Worm (Caenorhabditis elegans) whole organism, mixed stage, embryonic: Measurements from ENCODE around the gene F35H10.3.

ENCODE experiments used
- elt-3 ChIP-seq: fragments of 150-350 bp; optimal IDR thresholded peaks from 2 replicates; lab custom pipeline; 2014; ENCODE audit warnings: missing biosample characterization, missing genetic modification characterization
- nhr-237 ChIP-seq: fragments of 150-350 bp; optimal IDR thresholded peaks from 2 replicates; lab custom pipeline; 2014; ENCODE audit warnings: missing biosample characterization, missing genetic modification characterization
- nhr-28 ChIP-seq: fragments of 150-350 bp; optimal IDR thresholded peaks from 2 replicates; lab custom pipeline; 2014; ENCODE audit warnings: missing biosample characterization, missing genetic modification characterization
- nhr-76 ChIP-seq: sonication (generic microtip); optimal IDR thresholded peaks from 2 replicates; lab custom pipeline; 2017; ENCODE audit warnings: missing biosample characterization, missing genetic modification characterization
- pha-4 ChIP-seq: fragments of 150-350 bp; optimal IDR thresholded peaks from 2 replicates; lab custom pipeline; 2018; ENCODE audit warnings: missing biosample characterization, missing genetic modification reagents, missing genetic modification characterization
- tbx-8 ChIP-seq: fragments of 200-800 bp; sonication (Bioruptor generic); optimal IDR thresholded peaks from 2 replicates; lab custom pipeline; 2018; ENCODE audit warnings: mild to moderate bottlenecking, missing genetic modification characterization, moderate library complexity, missing compliant biosample characterization
- unc-39 ChIP-seq: fragments of 150-350 bp; optimal IDR thresholded peaks from 2 replicates; lab custom pipeline; 2014; ENCODE audit warnings: missing biosample characterization, missing genetic modification characterization
- unc-62 ChIP-seq: fragments of 150-350 bp; optimal IDR thresholded peaks from 2 replicates; lab custom pipeline; 2014; ENCODE audit warnings: missing biosample characterization, missing genetic modification reagents, missing genetic modification characterization
- ztf-11 ChIP-seq: fragments of 150-350 bp; optimal IDR thresholded peaks from 2 replicates; lab custom pipeline; 2014; ENCODE audit warnings: missing biosample characterization, missing genetic modification characterization

ce11 chrIV:8283214-8283613 lies 42.6 kb upstream of the F35H10.3 start:
- no peak for TF ChIP-seq nhr-76 (tag; lab: Kevin White, UChicago)
- TF ChIP-seq pha-4 (tag; lab: Kevin White, UChicago) = no peak
- TF ChIP-seq tbx-8 (GFP tag; lab: Kevin White, UChicago) = no peak
- no peak for TF ChIP-seq unc-39
- TF ChIP-seq nhr-28 (tag; lab: Kevin White, UChicago) = no peak
- TF ChIP-seq elt-3 (tag; lab: Kevin White, UChicago) = no peak
- no peak for TF ChIP-seq ztf-11
- no peak for TF ChIP-seq unc-62 (GFP tag; lab: Kevin White, UChicago)
- no peak for TF ChIP-seq nhr-237
